Fruit fly (Drosophila melanogaster) whole organism: ENCODE data around the gene mino.

Source experiments
- CG8478 ChIP-seq: fragments of >200 bp; optimal IDR thresholded peaks from 2 replicates; lab custom pipeline; 2018; ENCODE audit warnings: inconsistent platforms
- pan ChIP-seq: fragments of >200 bp; optimal IDR thresholded peaks from 2 replicates; lab custom pipeline; 2017
- psq ChIP-seq: fragments of >200 bp; optimal IDR thresholded peaks from 2 replicates; lab custom pipeline; 2017

DNA sequence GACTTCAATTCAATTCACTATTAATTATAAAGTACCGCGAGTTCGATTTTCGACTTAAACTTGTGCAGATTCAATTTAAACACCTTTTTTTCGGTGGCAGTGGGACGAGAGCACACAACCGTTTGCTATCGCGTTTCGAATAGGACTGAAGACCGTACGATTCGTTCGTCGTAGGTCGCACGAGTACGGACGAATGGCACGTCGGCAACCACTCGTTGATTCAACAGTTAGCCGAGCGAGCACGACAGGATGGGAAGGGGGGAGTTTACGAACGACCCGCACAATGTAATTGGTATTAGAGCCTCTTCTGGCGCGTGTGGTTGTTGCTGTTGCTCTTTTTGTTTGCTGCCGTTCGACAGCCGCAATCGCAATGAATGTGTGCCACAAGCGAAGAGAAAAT, 19.3 kb upstream of the mino start, which contains the start of gene CG34353:
- TF ChIP-seq CG8478 (lab: Kevin White, UChicago) (no peak), pan (lab: Kevin White, UChicago) (no peak), psq (lab: Kevin White, UChicago) (no peak)
